Worm (Caenorhabditis elegans): ENCODE data around the gene chs-2.

ce11 chrII:176622-177021, 20.2 kb upstream of the chs-2 start:
- TF ChIP-seq tbx-37 (GFP tag; conservative IDR thresholded peaks at IDR 0.05) (no peak), ama-1 (optimal IDR thresholded peaks at IDR 0.05) (no peak), tra-4 (tag; optimal IDR thresholded peaks at IDR 0.05) (no peak), sea-1 (GFP tag; conservative IDR thresholded peaks at IDR 0.05) (no peak), hmbx-1 (tag; optimal IDR thresholded peaks at IDR 0.05) (no peak), flt-1 (GFP tag; IDR thresholded peaks at IDR 0.05) (no peak), ets-7 (tag; optimal IDR thresholded peaks at IDR 0.05) (no peak), aly-1 (tag; optimal IDR thresholded peaks at IDR 0.05) (no peak), ceh-13 (GFP tag; optimal IDR thresholded peaks at IDR 0.05) (no peak), ceh-36 (tag; optimal IDR thresholded peaks at IDR 0.05) (no peak), F13C5.2 (tag; optimal IDR thresholded peaks at IDR 0.05) (no peak), hnd-1 (tag; optimal IDR thresholded peaks at IDR 0.05) (no peak), scrt-1 (GFP tag; IDR thresholded peaks at IDR 0.05) (no peak), hmg-4 (GFP tag; optimal IDR thresholded peaks at IDR 0.05) (no peak)

All from whole organism, early embryonic.